Worm (Caenorhabditis elegans) whole organism, young adult: ENCODE measurements around the gene B0244.17.
A peak's percentile ranks its signal among the peaks of the same experiment; 100 is the strongest.

Experiments used
- F10E7.11 ChIP-seq: sonication (generic microtip); optimal IDR thresholded peaks from 2 replicates; lab custom pipeline; 2017; ENCODE audit warnings: mild to moderate bottlenecking, missing genetic modification characterization, moderate library complexity, missing compliant biosample characterization
- F22D6.2 ChIP-seq: sonication (generic microtip); optimal IDR thresholded peaks from 2 replicates; lab custom pipeline; 2016; ENCODE audit warnings: mild to moderate bottlenecking, missing genetic modification characterization, missing compliant biosample characterization
- F23B12.7 ChIP-seq: sonication (generic microtip); optimal IDR thresholded peaks from 2 replicates; lab custom pipeline; 2017; ENCODE audit warnings: missing genetic modification characterization, mild to moderate bottlenecking, missing compliant biosample characterization, antibody characterized with exemption, moderate library complexity; ENCODE audit not compliant: insufficient read depth
- F33H1.4 ChIP-seq: fragments of 200-800 bp; sonication (Bioruptor generic); IDR thresholded peaks from 2 replicates; pipeline ENCODE4 v1.3.6; 2022; ENCODE audit warnings: missing genetic modification reagents, missing genetic modification characterization, missing compliant biosample characterization
- F37B4.10 ChIP-seq: fragments of 200-800 bp; sonication (Bioruptor generic); IDR thresholded peaks from 2 replicates; pipeline ENCODE4 v1.3.6; 2022; ENCODE audit warnings: missing genetic modification characterization, missing compliant biosample characterization
- F55B11.4 ChIP-seq: sonication (generic microtip); optimal IDR thresholded peaks from 2 replicates; lab custom pipeline; 2016; ENCODE audit warnings: missing compliant biosample characterization, missing genetic modification characterization, borderline replicate concordance; ENCODE audit not compliant: insufficient read depth
- F57A8.1 ChIP-seq: fragments of 200-800 bp; sonication (Bioruptor generic); optimal IDR thresholded peaks from 2 replicates; lab custom pipeline; 2018; ENCODE audit warnings: mild to moderate bottlenecking, missing genetic modification characterization, moderate library complexity, missing compliant biosample characterization
- K11D2.4 ChIP-seq: fragments of 200-800 bp; sonication (Bioruptor generic); IDR thresholded peaks from 2 replicates; pipeline ENCODE4 v1.3.6; 2022; ENCODE audit warnings: missing genetic modification reagents, missing genetic modification characterization, missing compliant biosample characterization
- T26A5.8 ChIP-seq: sonication (generic microtip); optimal IDR thresholded peaks from 2 replicates; lab custom pipeline; 2016; ENCODE audit warnings: missing genetic modification characterization, missing compliant biosample characterization
- Y53G8AR.9 ChIP-seq: fragments of 200-800 bp; sonication (Bioruptor generic); conservative IDR thresholded peaks from 2 replicates; pipeline ENCODE4 v1.3.6; 2022; ENCODE audit warnings: missing genetic modification reagents, missing genetic modification characterization, missing compliant biosample characterization
- Y67H2A.10 ChIP-seq: fragments of 200-800 bp; sonication (Bioruptor generic); conservative IDR thresholded peaks from 2 replicates; pipeline ENCODE4 v1.3.6; 2022; ENCODE audit warnings: missing genetic modification reagents, missing genetic modification characterization, missing compliant biosample characterization
- Y95B8A.8 ChIP-seq: fragments of 200-800 bp; sonication (Bioruptor generic); IDR thresholded peaks from 2 replicates; pipeline ENCODE4 v1.3.6; 2022; ENCODE audit warnings: missing genetic modification reagents, missing genetic modification characterization, missing compliant biosample characterization
- ZK185.1 ChIP-seq: sonication (generic microtip); optimal IDR thresholded peaks from 2 replicates; lab custom pipeline; 2016; ENCODE audit warnings: mild to moderate bottlenecking, missing genetic modification characterization, missing compliant biosample characterization; ENCODE audit not compliant: poor library complexity, severe bottlenecking
- akir-1 ChIP-seq: fragments of 200-800 bp; sonication (Bioruptor generic); optimal IDR thresholded peaks from 2 replicates; lab custom pipeline; 2018; ENCODE audit warnings: mild to moderate bottlenecking, missing genetic modification characterization, moderate library complexity, missing compliant biosample characterization
- ama-1 ChIP-seq, 3 experiments: fragments of 150-350 bp in 1 of 3; sonication (generic microtip) in 2 of 3; optimal IDR thresholded peaks; 2 replicates each; lab custom pipeline; 2014 to 2018; ENCODE audit warnings: missing biosample characterization in 2 of 3, missing genetic modification characterization in 2 of 3, missing genetic modification reagents in 2 of 3
- atf-7 ChIP-seq: sonication (generic microtip); optimal IDR thresholded peaks from 2 replicates; lab custom pipeline; 2017; ENCODE audit warnings: mild to moderate bottlenecking, missing genetic modification characterization, missing compliant biosample characterization
- athp-1 ChIP-seq: sonication (generic microtip); optimal IDR thresholded peaks from 2 replicates; lab custom pipeline; 2017; ENCODE audit warnings: mild to moderate bottlenecking, missing genetic modification characterization, missing compliant biosample characterization
- ccch-3 ChIP-seq: fragments of 200-800 bp; sonication (Bioruptor generic); optimal IDR thresholded peaks from 2 replicates; lab custom pipeline; 2018; ENCODE audit warnings: mild to moderate bottlenecking, missing genetic modification characterization, missing compliant biosample characterization
- cebp-1 ChIP-seq, 2 experiments: fragments of 200-800 bp in 1 of 2; sonication (Bioruptor generic) in 1 of 2; sonication (generic microtip) in 1 of 2; IDR thresholded peaks in 1 of 2; optimal IDR thresholded peaks in 1 of 2; 2 replicates each; pipeline versions ENCODE4 v1.3.6 to Lab custom; 2017 to 2022; ENCODE audit warnings: missing compliant biosample characterization in 2 of 2, missing genetic modification characterization in 2 of 2, mild to moderate bottlenecking in 1 of 2, missing genetic modification reagents in 1 of 2, moderate library complexity in 1 of 2
- egl-18 ChIP-seq: fragments of 200-800 bp; sonication (Bioruptor generic); IDR thresholded peaks from 2 replicates; pipeline ENCODE4 v1.3.6; 2022; ENCODE audit warnings: missing genetic modification reagents, missing genetic modification characterization, missing compliant biosample characterization
- egl-44 ChIP-seq: fragments of 200-800 bp; sonication (Bioruptor generic); IDR thresholded peaks from 2 replicates; pipeline ENCODE4 v1.3.6; 2022; ENCODE audit warnings: missing genetic modification reagents, missing genetic modification characterization, missing compliant biosample characterization
- ekl-4 ChIP-seq: fragments of 200-800 bp; sonication (Bioruptor generic); IDR thresholded peaks from 2 replicates; pipeline ENCODE4 v1.3.6; 2022; ENCODE audit warnings: missing genetic modification reagents, missing genetic modification characterization, missing compliant biosample characterization
- him-1 ChIP-seq: sonication (generic microtip); optimal IDR thresholded peaks from 2 replicates; lab custom pipeline; 2016; ENCODE audit warnings: missing genotype, missing genetic modification reagents, missing genetic modification characterization, missing compliant biosample characterization
- hmg-1.2 ChIP-seq: fragments of 200-800 bp; sonication (Bioruptor generic); IDR thresholded peaks from 2 replicates; pipeline ENCODE4 v1.3.6; 2022; ENCODE audit warnings: missing genetic modification reagents, missing genetic modification characterization, missing compliant biosample characterization
- hmg-20 ChIP-seq: fragments of 200-800 bp; sonication (Bioruptor generic); IDR thresholded peaks from 2 replicates; pipeline ENCODE4 v1.3.6; 2022; ENCODE audit warnings: missing genetic modification reagents, missing genetic modification characterization, missing compliant biosample characterization
- hrde-1 ChIP-seq: sonication (generic microtip); optimal IDR thresholded peaks from 2 replicates; lab custom pipeline; 2016; ENCODE audit warnings: missing genetic modification characterization, mild to moderate bottlenecking, missing compliant biosample characterization, moderate library complexity, missing genotype, missing genetic modification reagents, borderline replicate concordance
- lag-1 ChIP-seq: fragments of 200-800 bp; sonication (Bioruptor generic); IDR thresholded peaks from 2 replicates; pipeline ENCODE4 v1.3.6; 2022; ENCODE audit warnings: missing genetic modification reagents, missing genetic modification characterization, missing compliant biosample characterization
- lin-40 ChIP-seq: sonication (generic microtip); optimal IDR thresholded peaks from 2 replicates; lab custom pipeline; 2016; ENCODE audit warnings: missing genetic modification characterization, mild to moderate bottlenecking, missing compliant biosample characterization, missing genotype, missing genetic modification reagents
- lin-54 ChIP-seq: fragments of 200-800 bp; sonication (Bioruptor generic); optimal IDR thresholded peaks from 2 replicates; lab custom pipeline; 2018; ENCODE audit warnings: mild to moderate bottlenecking, missing genetic modification characterization, missing compliant biosample characterization
- lsl-1 ChIP-seq: fragments of 200-800 bp; sonication (Bioruptor generic); optimal IDR thresholded peaks from 2 replicates; lab custom pipeline; 2018; ENCODE audit warnings: mild to moderate bottlenecking, missing genetic modification characterization, moderate library complexity, missing compliant biosample characterization
- madf-6 ChIP-seq: fragments of 200-800 bp; sonication (Bioruptor generic); IDR thresholded peaks from 2 replicates; pipeline ENCODE4 v1.3.6; 2022; ENCODE audit warnings: missing genetic modification reagents, missing genetic modification characterization, missing compliant biosample characterization
- mcd-1 ChIP-seq: fragments of 200-800 bp; sonication (Bioruptor generic); IDR thresholded peaks from 2 replicates; pipeline ENCODE4 v1.3.6; 2022; ENCODE audit warnings: missing genetic modification reagents, missing genetic modification characterization, missing compliant biosample characterization
- mes-4 ChIP-seq: sonication (generic microtip); optimal IDR thresholded peaks from 2 replicates; lab custom pipeline; 2016; ENCODE audit warnings: missing genotype, missing genetic modification characterization, missing compliant biosample characterization
- nhr-120 ChIP-seq: fragments of 200-800 bp; sonication (Bioruptor generic); IDR thresholded peaks from 2 replicates; pipeline ENCODE4 v1.3.6; 2022; ENCODE audit warnings: missing genetic modification characterization, missing compliant biosample characterization
- nhr-27 ChIP-seq: fragments of 200-800 bp; sonication (Bioruptor generic); optimal IDR thresholded peaks from 2 replicates; lab custom pipeline; 2018; ENCODE audit warnings: mild to moderate bottlenecking, missing genetic modification characterization, moderate library complexity, missing compliant biosample characterization
- rec-8 ChIP-seq, 2 experiments: sonication (generic microtip); optimal IDR thresholded peaks; 2 replicates each; lab custom pipeline; 2016; ENCODE audit warnings: mild to moderate bottlenecking in 2 of 2, missing genetic modification characterization in 2 of 2, missing genetic modification reagents in 2 of 2, missing genotype in 2 of 2, missing biosample characterization in 1 of 2, missing compliant biosample characterization in 1 of 2, moderate library complexity in 1 of 2
- sdz-38 ChIP-seq: sonication (generic microtip); optimal IDR thresholded peaks from 2 replicates; lab custom pipeline; 2016; ENCODE audit warnings: missing genotype, missing genetic modification characterization, missing compliant biosample characterization
- snpc-4 ChIP-seq, 5 experiments: fragments of 150-350 bp in 1 of 5; sonication (generic microtip) in 4 of 5; optimal IDR thresholded peaks; 2 replicates each; lab custom pipeline; 2014 to 2018; ENCODE audit warnings: missing genetic modification characterization in 5 of 5, missing biosample characterization in 3 of 5, antibody characterized with exemption in 2 of 5, mild to moderate bottlenecking in 2 of 5, missing compliant biosample characterization in 2 of 5, missing genotype in 2 of 5, moderate library complexity in 2 of 5, missing genetic modification reagents in 1 of 5
- tbx-9 ChIP-seq: sonication (generic microtip); optimal IDR thresholded peaks from 2 replicates; lab custom pipeline; 2016; ENCODE audit warnings: borderline replicate concordance, missing genetic modification characterization, inconsistent platforms, missing compliant biosample characterization
- ztf-28 ChIP-seq: fragments of 200-800 bp; sonication (Bioruptor generic); IDR thresholded peaks from 2 replicates; pipeline ENCODE4 v1.3.6; 2022; ENCODE audit warnings: missing genetic modification reagents, missing genetic modification characterization, missing compliant biosample characterization

B0244.17 gene

DNA sequence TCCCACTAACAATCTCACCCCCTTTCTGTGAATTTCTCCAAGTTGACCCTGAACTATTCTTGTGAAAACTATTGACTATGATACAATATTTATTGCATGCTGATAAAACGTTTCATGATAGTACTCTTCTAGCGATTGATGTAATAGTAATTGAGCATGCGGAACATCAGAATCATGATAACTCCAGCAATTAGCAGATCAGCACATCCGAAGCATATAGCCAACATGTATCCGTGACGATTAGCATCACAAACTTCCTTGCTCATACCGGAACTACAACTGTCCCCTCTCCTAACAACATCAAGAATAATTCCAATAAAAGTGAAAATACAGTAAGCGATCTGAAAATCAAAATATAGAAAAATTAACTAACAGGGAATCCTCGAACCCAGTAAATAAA, 3.0 kb upstream of the B0244.17 start:
- TF ChIP-seq ztf-28 (no peak), tbx-9 (tag; lab: Kevin White, UChicago) (no peak), T26A5.8 (tag; lab: Kevin White, UChicago) (no peak), mes-4 (tag; lab: Kevin White, UChicago) (no peak), sdz-38 (no peak), mcd-1 (GFP tag; lab: Robert Waterston, UW) (no peak), Y67H2A.10 (GFP tag; lab: Robert Waterston, UW) (no peak), cebp-1 (GFP tag; IDR thresholded peaks at IDR 0.05; lab: Robert Waterston, UW) (no peak), cebp-1 (tag; optimal IDR thresholded peaks at IDR 0.05; lab: Kevin White, UChicago) (no peak), egl-44 (GFP tag; lab: Robert Waterston, UW) (no peak), nhr-27 (tag; lab: Kevin White, UChicago) (no peak), F10E7.11 (no peak), rec-8 (tag; optimal IDR thresholded peaks at IDR 0.05; lab: Kevin White, UChicago) (no peak), hmg-20 (GFP tag; lab: Robert Waterston, UW) (no peak), hrde-1 (tag; lab: Kevin White, UChicago) (peak; percentile 21), hmg-1.2 (no peak), atf-7 (tag; lab: Kevin White, UChicago) (no peak), Y53G8AR.9 (GFP tag; lab: Robert Waterston, UW) (no peak), snpc-4 (GFP tag; optimal IDR thresholded peaks at IDR 0.05; lab: Kevin White, UChicago) (no peak), snpc-4 (tag; optimal IDR thresholded peaks at IDR 0.05; lab: Kevin White, UChicago) (no peak), akir-1 (GFP tag; lab: Kevin White, UChicago) (no peak), F57A8.1 (no peak), F37B4.10 (GFP tag; lab: Robert Waterston, UW) (no peak), lin-54 (GFP tag; lab: Kevin White, UChicago) (no peak), F22D6.2 (tag; lab: Kevin White, UChicago) (no peak), athp-1 (tag; lab: Kevin White, UChicago) (no peak), egl-18 (no peak), ZK185.1 (tag; lab: Kevin White, UChicago) (no peak), ama-1 (optimal IDR thresholded peaks at IDR 0.05; lab: Kevin White, UChicago) (no peak), ama-1 (GFP tag; optimal IDR thresholded peaks at IDR 0.05; lab: Kevin White, UChicago) (no peak), F33H1.4 (0 out of 2 replicates have a peak, but pooled peaks have one; percentile 15), lin-40 (tag; lab: Kevin White, UChicago) (no peak), nhr-120 (GFP tag; lab: Robert Waterston, UW) (no peak), F23B12.7 (tag; lab: Kevin White, UChicago) (no peak), F55B11.4 (no peak), lag-1 (no peak), him-1 (tag; lab: Kevin White, UChicago) (no peak), ccch-3 (GFP tag; lab: Kevin White, UChicago) (no peak), lsl-1 (GFP tag; lab: Kevin White, UChicago) (peak; percentile 21), ekl-4 (0 out of 2 replicates have a peak, but pooled peaks have one; percentile 54), Y95B8A.8 (GFP tag; lab: Robert Waterston, UW) (0 out of 2 replicates have a peak, but pooled peaks have one; percentile 20), K11D2.4 (GFP tag; lab: Robert Waterston, UW) (no peak), madf-6 (GFP tag; lab: Robert Waterston, UW) (peak; percentile 61)
